Fruit fly (Drosophila melanogaster): ENCODE measurements around the gene Spn.
A peak's percentile ranks its signal among the peaks of the same experiment; 100 is the strongest.

The Spn gene

dm6 chr3L:2466411-2467015 lies 87.6 kb downstream of the Spn start (continued):
- TF ChIP-seq pita (GFP tag; optimal IDR thresholded peaks at IDR 0.05) (peak; percentile 96), fd3F (GFP tag; optimal IDR thresholded peaks at IDR 0.05) (no peak), eve (GFP tag; optimal IDR thresholded peaks at IDR 0.05) (peak in 1 of 2 experiments; percentile 67), Meics (GFP tag; optimal IDR thresholded peaks at IDR 0.05) (no peak), CG7928 (GFP tag; optimal IDR thresholded peaks at IDR 0.05) (peak; percentile 13), Lhr (GFP tag; optimal IDR thresholded peaks at IDR 0.05) (peak; percentile 90), BtbVII (GFP tag; optimal IDR thresholded peaks at IDR 0.05) (no peak), CG31441 (GFP tag; IDR thresholded peaks at IDR 0.05) (no peak), Sin3A (optimal IDR thresholded peaks at IDR 0.05) (peak; percentile 30), zen2 (GFP tag; IDR thresholded peaks at IDR 0.05; ENCODE audit: partially characterized antibody) (peak; percentile 74), fd102C (GFP tag; optimal IDR thresholded peaks at IDR 0.05) (peak; percentile 56), gcm2 (GFP tag; optimal IDR thresholded peaks at IDR 0.05) (peak; percentile 40), salm (tag; optimal IDR thresholded peaks at IDR 0.05) (no peak), CG17186 (GFP tag; optimal IDR thresholded peaks at IDR 0.05) (peak; percentile 71), CG15601 (tag; optimal IDR thresholded peaks at IDR 0.05) (peak; percentile 51), dati (GFP tag; IDR thresholded peaks at IDR 0.05) (0 out of 2 replicates have a peak, but pooled peaks have one; percentile 12), CG3281 (GFP tag; optimal IDR thresholded peaks at IDR 0.05) (peak; percentile 1), chm (GFP tag; IDR thresholded peaks at IDR 0.05) (0 out of 2 replicates have a peak, but pooled peaks have one; percentile 8), crol (GFP tag; IDR thresholded peaks at IDR 0.05) (no peak), sisA (GFP tag; IDR thresholded peaks at IDR 0.05) (no peak), Gug (GFP tag; IDR thresholded peaks at IDR 0.05) (0 out of 4 replicates have a peak, but pooled peaks have one; percentile 8), Lim3 (GFP tag; IDR thresholded peaks at IDR 0.05) (no peak), CG15696 (tag; optimal IDR thresholded peaks at IDR 0.05) (peak; percentile 42), lov (optimal IDR thresholded peaks at IDR 0.05) (no peak), lov (GFP tag; IDR thresholded peaks at IDR 0.05) (0 out of 3 replicates have a peak, but pooled peaks have one; percentile 60), da (GFP tag; optimal IDR thresholded peaks at IDR 0.05) (peak; percentile 38), CG4404 (GFP tag; IDR thresholded peaks at IDR 0.05) (no peak), dan (GFP tag; IDR thresholded peaks at IDR 0.05) (no peak), Antp (GFP tag; optimal IDR thresholded peaks at IDR 0.05) (peak; percentile 32), CG18599 (GFP tag; optimal IDR thresholded peaks at IDR 0.05) (no peak), CG12104 (GFP tag; optimal IDR thresholded peaks at IDR 0.05) (no peak), Dek (tag; optimal IDR thresholded peaks at IDR 0.05) (peak; percentile 2), CG3407 (GFP tag; optimal IDR thresholded peaks at IDR 0.05) (peak; percentile 19), psq (GFP tag; optimal IDR thresholded peaks at IDR 0.05) (peak; percentile 9), CG17328 (GFP tag; IDR thresholded peaks at IDR 0.05) (peak; percentile 44; the same call in 1 of the 2 replicates), sens-2 (GFP tag; IDR thresholded peaks at IDR 0.05) (peak; percentile 42; the same call in 1 of the 2 replicates), CG7963 (GFP tag; IDR thresholded peaks at IDR 0.05; ENCODE audit: partially characterized antibody) (no peak), CG12155 (GFP tag; optimal IDR thresholded peaks at IDR 0.05) (peak; percentile 27), gro (GFP tag; optimal IDR thresholded peaks at IDR 0.05) (peak; percentile 72), tna (GFP tag; IDR thresholded peaks at IDR 0.05; ENCODE audit: partially characterized antibody) (no peak; the same call in 1 of the 2 replicates), NC2β (GFP tag; optimal IDR thresholded peaks at IDR 0.05) (peak; percentile 72), Dref (GFP tag; IDR thresholded peaks at IDR 0.05) (peak; percentile 62), H15 (GFP tag; IDR thresholded peaks at IDR 0.05) (no peak), schlank (tag; optimal IDR thresholded peaks at IDR 0.05) (no peak), disco-r (GFP tag; optimal IDR thresholded peaks at IDR 0.05) (no peak), CG11723 (GFP tag; optimal IDR thresholded peaks at IDR 0.05) (peak; percentile 36), en (GFP tag; optimal IDR thresholded peaks at IDR 0.05) (no peak), MBD-R2 (GFP tag; IDR thresholded peaks at IDR 0.05) (0 out of 2 replicates have a peak, but pooled peaks have one; percentile 20)
